Worm (Caenorhabditis elegans): ENCODE results near the gene sru-25.

DNA sequence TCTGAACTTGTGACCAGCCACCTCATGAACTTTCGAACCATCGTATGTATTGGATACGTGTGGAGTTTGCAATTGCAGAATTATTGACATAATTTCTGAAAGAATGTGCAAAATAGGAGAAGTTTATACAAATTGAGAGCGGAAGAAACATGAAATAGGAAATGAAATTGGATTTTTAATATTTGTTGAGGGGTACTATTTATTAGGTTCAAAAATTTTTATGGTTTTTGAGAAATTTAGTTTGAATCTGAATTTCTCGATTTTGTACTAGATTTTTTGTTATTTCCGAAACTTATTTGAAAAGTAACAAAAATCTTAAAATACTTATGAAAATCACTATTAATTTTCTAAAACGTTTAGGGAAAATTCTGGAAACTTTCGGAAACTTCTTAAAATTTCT, 45.6 kb downstream of the sru-25 start, which contains the start of gene F48G7.9:
- no peak for TF ChIP-seq nhr-11 (tag; optimal IDR thresholded peaks at IDR 0.05)
- TF ChIP-seq fkh-6 (tag; optimal IDR thresholded peaks at IDR 0.05) = no peak
- no peak for TF ChIP-seq K02D7.2 (tag; optimal IDR thresholded peaks at IDR 0.05)
- no peak for TF ChIP-seq ref-2 (tag; optimal IDR thresholded peaks at IDR 0.05)
- TF ChIP-seq hlh-6 (tag; optimal IDR thresholded peaks at IDR 0.05) = no peak
- TF ChIP-seq ceh-6 (GFP tag; optimal IDR thresholded peaks at IDR 0.05) = no peak
- no peak for TF ChIP-seq ceh-34 (tag; optimal IDR thresholded peaks at IDR 0.05)

All from whole organism, late embryonic.